Worm (Caenorhabditis elegans): ENCODE data around the gene srx-137.

DNA sequence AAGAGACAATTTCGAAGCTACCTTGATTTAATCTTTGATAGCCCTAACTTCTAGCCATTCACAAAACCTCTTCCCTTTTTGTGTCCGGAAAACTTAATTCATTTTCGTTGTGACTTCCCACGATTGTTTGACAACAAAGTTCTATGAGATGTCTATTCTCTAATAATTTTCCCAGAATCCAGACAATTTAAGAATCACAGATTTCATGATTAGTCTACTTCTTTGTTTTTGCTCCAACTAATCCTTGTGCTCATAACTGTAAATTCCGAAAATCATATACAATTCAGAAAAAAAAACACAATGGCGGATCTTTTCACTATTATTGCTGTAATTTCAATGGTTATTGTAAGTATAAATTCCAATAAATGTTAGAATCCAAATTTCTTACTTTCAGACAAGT is at the start of gene srx-137:
- TF ChIP-seq pha-4 (tag; optimal IDR thresholded peaks at IDR 0.05) (no peak), snpc-4 (tag; optimal IDR thresholded peaks at IDR 0.05) (no peak), nhr-2 (tag; optimal IDR thresholded peaks at IDR 0.05) (no peak)

All from whole organism, mixed stage, embryonic.